Fruit fly (Drosophila melanogaster) whole organism, embryonic: ENCODE measurements around the gene CG7094.

Source experiments
- Antp ChIP-seq: fragments of 200-800 bp; sonication (Bioruptor generic); optimal IDR thresholded peaks from 3 replicates; lab custom pipeline; 2016; ENCODE audit warnings: missing biosample characterization, missing genetic modification characterization
- Bdp1 ChIP-seq: fragments of 200-800 bp; sonication (Bioruptor generic); optimal IDR thresholded peaks from 3 replicates; lab custom pipeline; 2016; ENCODE audit warnings: missing biosample characterization, missing genetic modification characterization
- CG10267 ChIP-seq: fragments of 200-800 bp; sonication (Bioruptor generic); optimal IDR thresholded peaks from 2 replicates; lab custom pipeline; 2018; ENCODE audit warnings: missing biosample characterization, mild to moderate bottlenecking, missing genetic modification characterization, moderate library complexity
- CG12155 ChIP-seq: fragments of 200-800 bp; sonication (Bioruptor generic); optimal IDR thresholded peaks from 3 replicates; lab custom pipeline; 2016; ENCODE audit warnings: missing biosample characterization, missing genetic modification characterization
- CG12299 ChIP-seq: fragments of 200-800 bp; sonication (Bioruptor generic); optimal IDR thresholded peaks from 2 replicates; lab custom pipeline; 2018; ENCODE audit warnings: missing biosample characterization, mild to moderate bottlenecking, missing genetic modification characterization
- CG14441 ChIP-seq: fragments of 200-800 bp; sonication (Bioruptor generic); IDR thresholded peaks from 2 replicates; pipeline ENCODE4 v1.3.6; 2022; ENCODE audit warnings: missing biosample characterization, missing genetic modification characterization
- CG14710 ChIP-seq: fragments of 200-800 bp; sonication (Bioruptor generic); optimal IDR thresholded peaks from 3 replicates; lab custom pipeline; 2019; ENCODE audit warnings: missing biosample characterization, mild to moderate bottlenecking, missing genetic modification characterization, moderate library complexity
- CG1529 ChIP-seq: fragments of 200-800 bp; sonication (Bioruptor generic); optimal IDR thresholded peaks from 3 replicates; lab custom pipeline; 2018; ENCODE audit warnings: missing biosample characterization, missing genetic modification characterization
- CG15601 ChIP-seq: fragments of 200-800 bp; sonication (Bioruptor generic); optimal IDR thresholded peaks from 3 replicates; lab custom pipeline; 2019; ENCODE audit warnings: missing biosample characterization, mild to moderate bottlenecking, missing genetic modification characterization, moderate library complexity
- CG18476 ChIP-seq: fragments of 200-800 bp; sonication (Bioruptor generic); optimal IDR thresholded peaks from 2 replicates; lab custom pipeline; 2016; ENCODE audit warnings: missing biosample characterization, mild to moderate bottlenecking, missing genetic modification characterization
- CG2202 ChIP-seq: fragments of 200-800 bp; sonication (Bioruptor generic); optimal IDR thresholded peaks from 2 replicates; lab custom pipeline; 2018; ENCODE audit warnings: missing biosample characterization, mild to moderate bottlenecking, missing genetic modification characterization
- CG3281 ChIP-seq: fragments of 200-800 bp; sonication (Bioruptor generic); optimal IDR thresholded peaks from 3 replicates; lab custom pipeline; 2017; ENCODE audit warnings: missing biosample characterization, mild to moderate bottlenecking, missing genetic modification characterization
- CG34422 ChIP-seq: fragments of 200-800 bp; sonication (Bioruptor generic); IDR thresholded peaks from 3 replicates; pipeline ENCODE4 v1.3.6; 2022; ENCODE audit warnings: missing biosample characterization, missing genetic modification characterization
- CG42726 ChIP-seq: fragments of 200-800 bp; sonication (Bioruptor generic); IDR thresholded peaks from 2 replicates; pipeline ENCODE4 v1.3.6; 2022; ENCODE audit warnings: missing biosample characterization, missing genetic modification characterization; ENCODE audit not compliant: partially characterized antibody
- CG6765 ChIP-seq: fragments of 200-800 bp; sonication (Bioruptor generic); optimal IDR thresholded peaks from 3 replicates; lab custom pipeline; 2017; ENCODE audit warnings: missing biosample characterization, mild to moderate bottlenecking, missing genetic modification characterization
- CG7928 ChIP-seq: fragments of 200-800 bp; sonication (Bioruptor generic); optimal IDR thresholded peaks from 2 replicates; lab custom pipeline; 2017; ENCODE audit warnings: missing biosample characterization, mild to moderate bottlenecking, missing genetic modification characterization
- CG7987 ChIP-seq: fragments of 200-800 bp; sonication (Bioruptor generic); optimal IDR thresholded peaks from 2 replicates; lab custom pipeline; 2018; ENCODE audit warnings: missing biosample characterization, mild to moderate bottlenecking, missing genetic modification characterization, moderate library complexity
- CG8944 ChIP-seq: fragments of 200-800 bp; sonication (Bioruptor generic); optimal IDR thresholded peaks from 3 replicates; lab custom pipeline; 2016; ENCODE audit warnings: missing biosample characterization, missing genetic modification characterization
- CG9797 ChIP-seq: fragments of 200-800 bp; sonication (Bioruptor generic); optimal IDR thresholded peaks from 3 replicates; lab custom pipeline; 2018; ENCODE audit warnings: missing biosample characterization, mild to moderate bottlenecking, missing genetic modification characterization
- Dip2 ChIP-seq: fragments of 200-800 bp; sonication (Bioruptor generic); IDR thresholded peaks from 2 replicates; pipeline ENCODE4 v1.3.6; 2022; ENCODE audit warnings: missing biosample characterization, missing genetic modification characterization
- Hr3 ChIP-seq: fragments of 200-800 bp; sonication (Bioruptor generic); optimal IDR thresholded peaks from 3 replicates; lab custom pipeline; 2016; ENCODE audit warnings: missing biosample characterization, missing genetic modification characterization
- Lhr ChIP-seq: fragments of 200-800 bp; sonication (Bioruptor generic); optimal IDR thresholded peaks from 3 replicates; lab custom pipeline; 2017; ENCODE audit warnings: mild to moderate bottlenecking, missing biosample characterization, missing genetic modification reagents, missing genetic modification characterization
- Meics ChIP-seq: fragments of 200-800 bp; sonication (Bioruptor generic); optimal IDR thresholded peaks from 2 replicates; lab custom pipeline; 2017; ENCODE audit warnings: missing biosample characterization, mild to moderate bottlenecking, missing genetic modification characterization
- Myb ChIP-seq: fragments of 200-800 bp; sonication (Bioruptor generic); optimal IDR thresholded peaks from 2 replicates; lab custom pipeline; 2016; ENCODE audit warnings: missing biosample characterization, missing genetic modification characterization
- Side ChIP-seq: fragments of 200-800 bp; sonication (Bioruptor generic); optimal IDR thresholded peaks from 2 replicates; lab custom pipeline; 2016; ENCODE audit warnings: missing biosample characterization, missing genetic modification characterization
- Trl ChIP-seq, 3 experiments: fragments of >200 bp in 2 of 3; fragments of 200-800 bp in 1 of 3; sonication (Bioruptor generic) in 1 of 3; optimal IDR thresholded peaks; 2 replicates in 1 of 3; 3 replicates in 2 of 3; lab custom pipeline; 2016 to 2017; ENCODE audit warnings: missing biosample characterization in 1 of 3, missing genetic modification characterization in 1 of 3
- chif ChIP-seq, 2 experiments: fragments of 200-800 bp; sonication (Bioruptor generic); optimal IDR thresholded peaks; 3 replicates each; lab custom pipeline; 2016; ENCODE audit warnings: missing biosample characterization in 2 of 2, missing genetic modification characterization in 2 of 2
- dan ChIP-seq: fragments of 200-800 bp; sonication (Bioruptor generic); IDR thresholded peaks from 2 replicates; pipeline ENCODE4 v1.3.6; 2022; ENCODE audit warnings: missing biosample characterization, missing genetic modification characterization
- disco-r ChIP-seq: fragments of 200-800 bp; sonication (Bioruptor generic); optimal IDR thresholded peaks from 2 replicates; lab custom pipeline; 2016; ENCODE audit warnings: missing biosample characterization, missing genetic modification characterization
- dmrt11E ChIP-seq: fragments of 200-800 bp; sonication (Bioruptor generic); optimal IDR thresholded peaks from 3 replicates; lab custom pipeline; 2018; ENCODE audit warnings: missing biosample characterization, mild to moderate bottlenecking, missing genetic modification characterization, moderate library complexity
- dmrt99B ChIP-seq: fragments of 200-800 bp; sonication (Bioruptor generic); optimal IDR thresholded peaks from 2 replicates; lab custom pipeline; 2018; ENCODE audit warnings: missing biosample characterization, mild to moderate bottlenecking, missing genetic modification characterization, moderate library complexity
- en ChIP-seq: fragments of 200-800 bp; sonication (Bioruptor generic); optimal IDR thresholded peaks from 2 replicates; lab custom pipeline; 2016; ENCODE audit warnings: missing biosample characterization, missing genetic modification characterization
- ewg ChIP-seq: fragments of 200-800 bp; sonication (Bioruptor generic); optimal IDR thresholded peaks from 3 replicates; lab custom pipeline; 2017; ENCODE audit warnings: mild to moderate bottlenecking, missing biosample characterization, missing genetic modification reagents, missing genetic modification characterization
- gce ChIP-seq: fragments of 200-800 bp; sonication (Bioruptor generic); IDR thresholded peaks from 3 replicates; pipeline ENCODE4 v1.3.6; 2022; ENCODE audit warnings: missing biosample characterization, missing genetic modification characterization
- gem ChIP-seq: fragments of 200-800 bp; sonication (Bioruptor generic); optimal IDR thresholded peaks from 2 replicates; lab custom pipeline; 2019; ENCODE audit warnings: missing biosample characterization, mild to moderate bottlenecking, missing genetic modification characterization, moderate library complexity
- lola ChIP-seq, 3 experiments: fragments of >200 bp in 2 of 3; fragments of 200-800 bp in 1 of 3; sonication (Bioruptor generic) in 1 of 3; optimal IDR thresholded peaks; 2 replicates each; lab custom pipeline; 2017 to 2019; ENCODE audit warnings: missing biosample characterization in 3 of 3, missing genetic modification characterization in 3 of 3, mild to moderate bottlenecking in 1 of 3, moderate library complexity in 1 of 3
- mirr ChIP-seq: fragments of 200-800 bp; sonication (Bioruptor generic); optimal IDR thresholded peaks from 3 replicates; lab custom pipeline; 2018; ENCODE audit warnings: missing biosample characterization, mild to moderate bottlenecking, missing genetic modification characterization
- nom ChIP-seq: fragments of 200-800 bp; sonication (Bioruptor generic); optimal IDR thresholded peaks from 2 replicates; lab custom pipeline; 2017; ENCODE audit warnings: missing biosample characterization, missing genetic modification characterization, mild to moderate bottlenecking, moderate library complexity, missing genetic modification reagents
- org-1 ChIP-seq: fragments of 200-800 bp; sonication (Bioruptor generic); optimal IDR thresholded peaks from 2 replicates; lab custom pipeline; 2017; ENCODE audit warnings: missing biosample characterization, missing genetic modification characterization
- pnt ChIP-seq: fragments of 200-800 bp; sonication (Bioruptor generic); optimal IDR thresholded peaks from 3 replicates; lab custom pipeline; 2016; ENCODE audit warnings: missing biosample characterization, missing genetic modification characterization
- repo ChIP-seq: fragments of 200-800 bp; sonication (Bioruptor generic); optimal IDR thresholded peaks from 2 replicates; lab custom pipeline; 2016; ENCODE audit warnings: missing biosample characterization, missing genetic modification characterization
- row ChIP-seq: fragments of 200-800 bp; sonication (Bioruptor generic); IDR thresholded peaks from 3 replicates; pipeline ENCODE4 v1.3.6; 2022; ENCODE audit warnings: missing biosample characterization, missing genetic modification characterization
- run ChIP-seq: fragments of 200-800 bp; sonication (Bioruptor generic); optimal IDR thresholded peaks from 3 replicates; lab custom pipeline; 2018; ENCODE audit warnings: missing biosample characterization, mild to moderate bottlenecking, missing genetic modification characterization
- sens ChIP-seq: fragments of 200-800 bp; sonication (Bioruptor generic); peaks from one replicate; lab custom pipeline; 2016; ENCODE audit warnings: missing biosample characterization, missing genetic modification characterization
- seq ChIP-seq: fragments of 200-800 bp; sonication (Bioruptor generic); IDR thresholded peaks from 2 replicates; pipeline ENCODE4 v1.3.6; 2022; ENCODE audit warnings: missing biosample characterization, missing genetic modification characterization
- slp2 ChIP-seq: fragments of 200-800 bp; sonication (Bioruptor generic); optimal IDR thresholded peaks from 2 replicates; lab custom pipeline; 2016; ENCODE audit warnings: missing biosample characterization, missing genetic modification characterization
- vvl ChIP-seq: fragments of 200-800 bp; sonication (Bioruptor generic); IDR thresholded peaks from 2 replicates; pipeline ENCODE4 v1.3.6; 2022; ENCODE audit warnings: missing biosample characterization, missing genetic modification characterization
- wek ChIP-seq: fragments of 200-800 bp; sonication (Bioruptor generic); optimal IDR thresholded peaks from 3 replicates; lab custom pipeline; 2018; ENCODE audit warnings: missing biosample characterization, mild to moderate bottlenecking, missing genetic modification characterization, moderate library complexity
- wor ChIP-seq: fragments of 200-800 bp; sonication (Bioruptor generic); IDR thresholded peaks from 2 replicates; pipeline ENCODE4 v1.3.6; 2022; ENCODE audit warnings: missing biosample characterization, missing genetic modification characterization
- zfh1 ChIP-seq: fragments of 200-800 bp; sonication (Bioruptor generic); IDR thresholded peaks from 3 replicates; pipeline ENCODE4 v1.3.6; 2022; ENCODE audit warnings: missing biosample characterization, missing genetic modification characterization
- zfh2 ChIP-seq: fragments of 200-800 bp; sonication (Bioruptor generic); optimal IDR thresholded peaks from 2 replicates; lab custom pipeline; 2016; ENCODE audit warnings: missing biosample characterization, missing genetic modification characterization

CG7094 gene

DNA sequence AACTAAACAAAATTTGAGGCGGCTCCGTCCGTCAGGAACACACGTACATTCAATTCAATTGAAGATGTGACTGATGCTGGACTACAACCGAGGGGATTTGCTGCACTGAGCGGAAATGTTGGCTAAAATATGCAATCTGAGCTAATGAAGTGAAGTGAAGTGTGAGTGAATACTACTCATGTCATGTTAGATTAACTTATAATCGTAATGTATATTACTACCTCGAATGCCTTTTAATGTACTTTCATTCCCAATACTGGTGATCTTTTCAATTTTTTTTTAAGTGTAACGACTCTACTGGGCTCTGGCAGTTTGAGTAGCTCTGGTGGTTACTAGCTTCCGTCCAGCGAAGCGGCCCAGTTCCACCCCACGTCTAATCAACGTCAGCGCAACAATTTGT is 27.4 kb upstream of the CG7094 start (continued):
- TF ChIP-seq lola (GFP tag; optimal IDR thresholded peaks at IDR 0.05; lab: Kevin White, UChicago) (peak in 1 of 3 experiments; percentile 60), CG12299 (tag; lab: Kevin White, UChicago) (peak; percentile 24), slp2 (GFP tag; lab: Kevin White, UChicago) (peak; percentile 19), CG2202 (tag; lab: Kevin White, UChicago) (peak; percentile 50), chif (GFP tag; optimal IDR thresholded peaks at IDR 0.05; lab: Kevin White, UChicago) (peak in 1 of 2 experiments; percentile 58), Myb (GFP tag; lab: Kevin White, UChicago) (no peak), nom (no peak), Bdp1 (GFP tag; lab: Kevin White, UChicago) (no peak), CG3281 (no peak), seq (peak; percentile 19; the same call in 1 of the 2 replicates), vvl (GFP tag; lab: Robert Waterston, UW) (peak; percentile 59), wek (GFP tag; lab: Kevin White, UChicago) (peak; percentile 3), org-1 (GFP tag; lab: Kevin White, UChicago) (peak; percentile 49), row (peak; percentile 66), CG12155 (GFP tag; lab: Kevin White, UChicago) (peak; percentile 16), CG9797 (GFP tag; lab: Kevin White, UChicago) (no peak), wor (GFP tag; lab: Robert Waterston, UW) (no peak), CG7928 (GFP tag; lab: Kevin White, UChicago) (no peak), Meics (GFP tag; lab: Kevin White, UChicago) (no peak), CG15601 (tag; lab: Kevin White, UChicago) (peak; percentile 44), Antp (peak; percentile 52), sens (GFP tag; lab: Kevin White, UChicago) (peak; percentile 74), CG10267 (peak; percentile 22), run (tag; lab: Kevin White, UChicago) (no peak), CG42726 (GFP tag; lab: Robert Waterston, UW) (no peak), Lhr (peak; percentile 22), gce (GFP tag; lab: Robert Waterston, UW) (no peak), CG14710 (tag; lab: Kevin White, UChicago) (peak; percentile 0), zfh2 (GFP tag; lab: Kevin White, UChicago) (no peak), dan (GFP tag; lab: Robert Waterston, UW) (no peak), gem (tag; lab: Kevin White, UChicago) (peak; percentile 77), mirr (GFP tag; lab: Kevin White, UChicago) (no peak), CG1529 (GFP tag; lab: Kevin White, UChicago) (peak; percentile 49), CG7987 (GFP tag; lab: Kevin White, UChicago) (no peak), CG14441 (GFP tag; lab: Robert Waterston, UW) (no peak), CG18476 (GFP tag; lab: Kevin White, UChicago) (peak; percentile 23), dmrt99B (tag; lab: Kevin White, UChicago) (peak; percentile 54), repo (GFP tag; lab: Kevin White, UChicago) (no peak), Trl (optimal IDR thresholded peaks at IDR 0.05; lab: Kevin White, UChicago) (no peak), Trl (GFP tag; optimal IDR thresholded peaks at IDR 0.05; lab: Kevin White, UChicago) (peak; percentile 28), CG8944 (GFP tag; lab: Kevin White, UChicago) (peak; percentile 19), zfh1 (GFP tag; lab: Robert Waterston, UW) (peak; percentile 67), en (no peak), CG34422 (no peak), dmrt11E (tag; lab: Kevin White, UChicago) (peak; percentile 74), Hr3 (peak; percentile 40), disco-r (GFP tag; lab: Kevin White, UChicago) (peak; percentile 19), CG6765 (GFP tag; lab: Kevin White, UChicago) (no peak), ewg (peak; percentile 24), pnt (peak; percentile 45), Side (GFP tag; lab: Kevin White, UChicago) (peak; percentile 40), Dip2 (GFP tag; lab: Robert Waterston, UW) (no peak)
